Fruit fly (Drosophila melanogaster) whole organism, embryonic: ENCODE results near the gene CG43402.

Experiments
- Abd-B ChIP-seq: fragments of 200-800 bp; sonication (Bioruptor generic); optimal IDR thresholded peaks from 2 replicates; lab custom pipeline; 2018; ENCODE audit warnings: missing biosample characterization, mild to moderate bottlenecking, missing genetic modification characterization, moderate library complexity
- Ada2b ChIP-seq: fragments of 200-800 bp; sonication (Bioruptor generic); IDR thresholded peaks from 2 replicates; pipeline ENCODE4 v1.3.6; 2022; ENCODE audit warnings: missing biosample characterization, missing genetic modification characterization
- Awh ChIP-seq: fragments of 200-800 bp; sonication (Bioruptor generic); IDR thresholded peaks from 2 replicates; pipeline ENCODE4, ENCODE4 v1.3.6; 2022; ENCODE audit warnings: missing biosample characterization, missing genetic modification characterization
- B-H2 ChIP-seq: fragments of 200-800 bp; sonication (Bioruptor generic); optimal IDR thresholded peaks from 2 replicates; lab custom pipeline; 2018; ENCODE audit warnings: missing biosample characterization, mild to moderate bottlenecking, missing genetic modification characterization
- Bdp1 ChIP-seq: fragments of 200-800 bp; sonication (Bioruptor generic); optimal IDR thresholded peaks from 3 replicates; lab custom pipeline; 2016; ENCODE audit warnings: missing biosample characterization, missing genetic modification characterization
- CG10147 ChIP-seq: fragments of 200-800 bp; sonication (Bioruptor generic); optimal IDR thresholded peaks from 2 replicates; lab custom pipeline; 2019; ENCODE audit warnings: missing biosample characterization, mild to moderate bottlenecking, missing genetic modification characterization, moderate library complexity
- CG11504 ChIP-seq: fragments of 200-800 bp; sonication (Bioruptor generic); optimal IDR thresholded peaks from 3 replicates; lab custom pipeline; 2019; ENCODE audit warnings: missing biosample characterization, mild to moderate bottlenecking, missing genetic modification characterization, moderate library complexity
- CG12744 ChIP-seq: fragments of 200-800 bp; sonication (Bioruptor generic); optimal IDR thresholded peaks from 2 replicates; lab custom pipeline; 2016; ENCODE audit warnings: missing biosample characterization, missing genetic modification characterization
- CG14667 ChIP-seq: fragments of 200-800 bp; sonication (Bioruptor generic); IDR thresholded peaks from 2 replicates; pipeline ENCODE4 v1.3.6; 2022; ENCODE audit warnings: missing biosample characterization, missing genetic modification characterization
- CG15011 ChIP-seq: fragments of 200-800 bp; sonication (Bioruptor generic); optimal IDR thresholded peaks from 3 replicates; lab custom pipeline; 2018; ENCODE audit warnings: missing biosample characterization, mild to moderate bottlenecking, missing genetic modification characterization
- CG15479 ChIP-seq: fragments of 200-800 bp; sonication (Bioruptor generic); optimal IDR thresholded peaks from 3 replicates; lab custom pipeline; 2019; ENCODE audit warnings: missing biosample characterization, mild to moderate bottlenecking, missing genetic modification characterization, moderate library complexity
- CG15514 ChIP-seq: fragments of 200-800 bp; sonication (Bioruptor generic); optimal IDR thresholded peaks from 3 replicates; lab custom pipeline; 2017; ENCODE audit warnings: missing biosample characterization, missing genetic modification characterization, mild to moderate bottlenecking, moderate library complexity, missing genetic modification reagents
- CG2116 ChIP-seq: fragments of 200-800 bp; sonication (Bioruptor generic); optimal IDR thresholded peaks from 3 replicates; lab custom pipeline; 2018; ENCODE audit warnings: missing biosample characterization, mild to moderate bottlenecking, missing genetic modification characterization
- CG32767 ChIP-seq: fragments of 200-800 bp; sonication (Bioruptor generic); IDR thresholded peaks from 2 replicates; pipeline ENCODE4 v1.3.6; 2022; ENCODE audit warnings: missing biosample characterization, missing genetic modification characterization
- CG4820 ChIP-seq: fragments of 200-800 bp; sonication (Bioruptor generic); optimal IDR thresholded peaks from 3 replicates; lab custom pipeline; 2016; ENCODE audit warnings: missing biosample characterization, missing genetic modification characterization
- CG5953 ChIP-seq: fragments of 200-800 bp; sonication (Bioruptor generic); IDR thresholded peaks from 2 replicates; pipeline ENCODE4 v1.3.6; 2022; ENCODE audit warnings: missing biosample characterization, missing genetic modification characterization
- CG6175 ChIP-seq: fragments of 200-800 bp; sonication (Bioruptor generic); IDR thresholded peaks from 3 replicates; pipeline ENCODE4 v1.3.6; 2022; ENCODE audit warnings: missing biosample characterization, missing genetic modification characterization
- CG6654 ChIP-seq: fragments of 200-800 bp; sonication (Bioruptor generic); optimal IDR thresholded peaks from 2 replicates; lab custom pipeline; 2017; ENCODE audit warnings: missing biosample characterization, mild to moderate bottlenecking, missing genetic modification characterization
- CG7839 ChIP-seq: fragments of 200-800 bp; sonication (Bioruptor generic); optimal IDR thresholded peaks from 3 replicates; lab custom pipeline; 2018; ENCODE audit warnings: missing biosample characterization, mild to moderate bottlenecking, missing genetic modification characterization, moderate library complexity
- CG7987 ChIP-seq: fragments of 200-800 bp; sonication (Bioruptor generic); optimal IDR thresholded peaks from 2 replicates; lab custom pipeline; 2018; ENCODE audit warnings: missing biosample characterization, mild to moderate bottlenecking, missing genetic modification characterization, moderate library complexity
- CG9609 ChIP-seq: fragments of 200-800 bp; sonication (Bioruptor generic); optimal IDR thresholded peaks from 3 replicates; lab custom pipeline; 2016; ENCODE audit warnings: missing biosample characterization, missing genetic modification characterization
- D19A ChIP-seq: fragments of 200-800 bp; optimal IDR thresholded peaks from 3 replicates; lab custom pipeline; 2019; ENCODE audit warnings: missing biosample characterization, mild to moderate bottlenecking, missing genetic modification characterization, moderate library complexity
- Ets65A ChIP-seq: fragments of 200-800 bp; sonication (Bioruptor generic); peaks from one replicate; lab custom pipeline; 2016; ENCODE audit warnings: missing biosample characterization, missing genetic modification characterization
- HHEX ChIP-seq: fragments of 200-800 bp; sonication (Bioruptor generic); optimal IDR thresholded peaks from 3 replicates; lab custom pipeline; 2017; ENCODE audit warnings: missing biosample characterization, mild to moderate bottlenecking, missing genetic modification characterization, missing genetic modification reagents
- Hsf ChIP-seq: fragments of 200-800 bp; sonication (Bioruptor generic); optimal IDR thresholded peaks from 3 replicates; lab custom pipeline; 2016; ENCODE audit warnings: missing biosample characterization, missing genetic modification characterization
- MTF-1 ChIP-seq: fragments of 200-800 bp; sonication (Bioruptor generic); optimal IDR thresholded peaks from 2 replicates; lab custom pipeline; 2018; ENCODE audit warnings: missing biosample characterization, mild to moderate bottlenecking, missing genetic modification characterization, borderline replicate concordance
- NFAT ChIP-seq: fragments of 200-800 bp; sonication (Bioruptor generic); IDR thresholded peaks from 2 replicates; pipeline ENCODE4 v1.3.6; 2022; ENCODE audit warnings: missing biosample characterization, missing genetic modification characterization
- Nf-YC ChIP-seq: fragments of 200-800 bp; optimal IDR thresholded peaks from 3 replicates; lab custom pipeline; 2019; ENCODE audit warnings: missing biosample characterization, mild to moderate bottlenecking, missing genetic modification characterization, moderate library complexity
- Pdp1 ChIP-seq, 2 experiments: fragments of 200-800 bp; sonication (Bioruptor generic); optimal IDR thresholded peaks; 3 replicates each; lab custom pipeline; 2016; ENCODE audit warnings: missing biosample characterization in 2 of 2, missing genetic modification characterization in 2 of 2, mild to moderate bottlenecking in 1 of 2, moderate library complexity in 1 of 2
- Ravus ChIP-seq: fragments of 200-800 bp; sonication (Bioruptor generic); IDR thresholded peaks from 2 replicates; pipeline ENCODE4 v1.3.6; 2022; ENCODE audit warnings: missing biosample characterization, missing genetic modification characterization
- Usf ChIP-seq: fragments of 200-800 bp; sonication (Bioruptor generic); optimal IDR thresholded peaks from 2 replicates; lab custom pipeline; 2017; ENCODE audit warnings: missing genotype, missing biosample characterization, missing genetic modification characterization
- Xbp1 ChIP-seq: fragments of 200-800 bp; sonication (Bioruptor generic); optimal IDR thresholded peaks from 3 replicates; lab custom pipeline; 2016; ENCODE audit warnings: missing biosample characterization, mild to moderate bottlenecking, missing genetic modification characterization
- amos ChIP-seq: fragments of 200-800 bp; sonication (Bioruptor generic); IDR thresholded peaks from 2 replicates; pipeline ENCODE4 v1.3.6; 2022; ENCODE audit warnings: missing biosample characterization, missing genetic modification characterization; ENCODE audit not compliant: partially characterized antibody
- ap ChIP-seq: fragments of 200-800 bp; sonication (Bioruptor generic); IDR thresholded peaks from 2 replicates; pipeline ENCODE4 v1.3.6; 2022; ENCODE audit warnings: missing biosample characterization, missing genetic modification characterization
- chif ChIP-seq, 2 experiments: fragments of 200-800 bp; sonication (Bioruptor generic); optimal IDR thresholded peaks; 3 replicates each; lab custom pipeline; 2016; ENCODE audit warnings: missing biosample characterization in 2 of 2, missing genetic modification characterization in 2 of 2
- chm ChIP-seq: fragments of 200-800 bp; sonication (Bioruptor generic); IDR thresholded peaks from 2 replicates; pipeline ENCODE4 v1.3.6; 2022; ENCODE audit warnings: missing biosample characterization, missing genetic modification characterization
- dm ChIP-seq: fragments of 200-800 bp; sonication (Bioruptor generic); optimal IDR thresholded peaks from 3 replicates; lab custom pipeline; 2016; ENCODE audit warnings: missing biosample characterization, missing genetic modification characterization
- dpn ChIP-seq, 2 experiments: fragments of 200-800 bp; sonication (Bioruptor generic); optimal IDR thresholded peaks; 3 replicates each; lab custom pipeline; 2016; ENCODE audit warnings: missing biosample characterization in 2 of 2, missing genetic modification characterization in 2 of 2
- esg ChIP-seq: fragments of 200-800 bp; sonication (Bioruptor generic); conservative IDR thresholded peaks from 2 replicates; pipeline ENCODE4 v1.3.6; 2022; ENCODE audit warnings: missing biosample characterization, missing genetic modification characterization
- grn ChIP-seq: fragments of 200-800 bp; sonication (Bioruptor generic); optimal IDR thresholded peaks from 3 replicates; lab custom pipeline; 2017; ENCODE audit warnings: missing biosample characterization, missing genetic modification characterization
- ken ChIP-seq: fragments of 200-800 bp; sonication (Bioruptor generic); IDR thresholded peaks from 3 replicates; pipeline ENCODE4 v1.3.6; 2022; ENCODE audit warnings: missing biosample characterization, missing genetic modification characterization
- lab ChIP-seq: fragments of 200-800 bp; sonication (Bioruptor generic); optimal IDR thresholded peaks from 3 replicates; lab custom pipeline; 2017; ENCODE audit warnings: missing biosample characterization, missing genetic modification characterization, mild to moderate bottlenecking, moderate library complexity, missing genetic modification reagents
- pnt ChIP-seq: fragments of 200-800 bp; sonication (Bioruptor generic); optimal IDR thresholded peaks from 3 replicates; lab custom pipeline; 2016; ENCODE audit warnings: missing biosample characterization, missing genetic modification characterization
- row ChIP-seq: fragments of 200-800 bp; sonication (Bioruptor generic); IDR thresholded peaks from 3 replicates; pipeline ENCODE4 v1.3.6; 2022; ENCODE audit warnings: missing biosample characterization, missing genetic modification characterization
- stwl ChIP-seq: fragments of 200-800 bp; sonication (Bioruptor generic); optimal IDR thresholded peaks from 3 replicates; lab custom pipeline; 2018; ENCODE audit warnings: missing biosample characterization, mild to moderate bottlenecking, missing genetic modification characterization, moderate library complexity
- trem ChIP-seq: fragments of 200-800 bp; optimal IDR thresholded peaks from 3 replicates; lab custom pipeline; 2019; ENCODE audit warnings: missing biosample characterization, mild to moderate bottlenecking, missing genetic modification characterization, moderate library complexity
- wor ChIP-seq: fragments of 200-800 bp; sonication (Bioruptor generic); IDR thresholded peaks from 2 replicates; pipeline ENCODE4 v1.3.6; 2022; ENCODE audit warnings: missing biosample characterization, missing genetic modification characterization
- yki ChIP-seq: fragments of >200 bp; optimal IDR thresholded peaks from 3 replicates; lab custom pipeline; 2018
- zen2 ChIP-seq: fragments of 200-800 bp; sonication (Bioruptor generic); IDR thresholded peaks from 3 replicates; pipeline ENCODE4 v1.3.6; 2022; ENCODE audit warnings: missing biosample characterization, missing genetic modification characterization; ENCODE audit not compliant: partially characterized antibody

CG43402 gene

dm6 chr2L:1419656-1420055, 22.8 kb upstream of the CG43402 start:
- TF ChIP-seq pnt (GFP tag; lab: Kevin White, UChicago) (no peak), ken (GFP tag; lab: Robert Waterston, UW) (no peak), stwl (peak; percentile 73), CG15011 (GFP tag; lab: Kevin White, UChicago) (no peak), Hsf (GFP tag; lab: Kevin White, UChicago) (no peak), chm (peak; percentile 34; the same call in 1 of the 2 replicates), zen2 (GFP tag; lab: Robert Waterston, UW) (0 out of 3 replicates have a peak, but pooled peaks have one; percentile 26), CG2116 (GFP tag; lab: Kevin White, UChicago) (peak; percentile 81), CG6175 (GFP tag; lab: Robert Waterston, UW) (no peak), Ets65A (GFP tag; lab: Kevin White, UChicago) (peak; percentile 72), wor (GFP tag; lab: Robert Waterston, UW) (no peak)

- TF ChIP-seq CG5953 (peak; percentile 66), CG10147 (GFP tag; lab: Kevin White, UChicago) (peak; percentile 40), Xbp1 (GFP tag; lab: Kevin White, UChicago) (peak; percentile 17), CG11504 (tag; lab: Kevin White, UChicago) (peak; percentile 100), esg (GFP tag; lab: Robert Waterston, UW) (no peak), CG7987 (peak; percentile 67), Ravus (GFP tag; lab: Robert Waterston, UW) (no peak), Bdp1 (GFP tag; lab: Kevin White, UChicago) (no peak), CG4820 (GFP tag; lab: Kevin White, UChicago) (no peak), D19A (tag; lab: Kevin White, UChicago) (peak; percentile 20), CG12744 (GFP tag; lab: Kevin White, UChicago) (peak; percentile 68), Awh (peak; percentile 80), trem (tag; lab: Kevin White, UChicago) (peak; percentile 41), row (GFP tag; lab: Robert Waterston, UW) (peak; percentile 20; the same call in 1 of the 3 replicates), ap (GFP tag; lab: Robert Waterston, UW) (no peak), CG6654 (GFP tag; lab: Kevin White, UChicago) (no peak), dm (GFP tag; lab: Kevin White, UChicago) (peak; percentile 31), NFAT (GFP tag; lab: Robert Waterston, UW) (peak; percentile 53; the same call in 1 of the 2 replicates), Abd-B (GFP tag; lab: Kevin White, UChicago) (no peak), CG9609 (GFP tag; lab: Kevin White, UChicago) (no peak), B-H2 (GFP tag; lab: Kevin White, UChicago) (peak; percentile 47), Pdp1 (GFP tag; optimal IDR thresholded peaks at IDR 0.05; lab: Kevin White, UChicago) (peak; percentile 22 to 63), Usf (GFP tag; lab: Kevin White, UChicago) (no peak), CG7839 (peak; percentile 46), MTF-1 (GFP tag; lab: Kevin White, UChicago) (peak; percentile 80), yki (lab: Kevin White, UChicago) (no peak), lab (GFP tag; lab: Kevin White, UChicago) (peak; percentile 82), ken (GFP tag; lab: Robert Waterston, UW) (peak; percentile 34; the same call in 1 of the 3 replicates), HHEX (peak; percentile 58), CG15514 (GFP tag; lab: Kevin White, UChicago) (peak; percentile 52), amos (GFP tag; lab: Robert Waterston, UW) (peak; percentile 62; the same call in 1 of the 2 replicates), grn (GFP tag; lab: Kevin White, UChicago) (peak; percentile 65), dpn (GFP tag; optimal IDR thresholded peaks at IDR 0.05; lab: Kevin White, UChicago) (peak in 1 of 2 experiments; percentile 56), Ada2b (GFP tag; lab: Robert Waterston, UW) (no peak), CG14667 (no peak), chif (GFP tag; optimal IDR thresholded peaks at IDR 0.05; lab: Kevin White, UChicago) (peak in 1 of 2 experiments; percentile 22), CG15479 (peak; percentile 97), Nf-YC (peak; percentile 64), CG32767 (GFP tag; lab: Robert Waterston, UW) (peak; percentile 73)
Measured at dm6 chr2L:1420287-1420686, 22.1 kb upstream of the CG43402 start, which contains the start of gene robo2. robo2 (minus strand) TSS chr2L:1420453.
